Fruit fly (Drosophila melanogaster) whole organism, embryonic: ENCODE measurements around the gene CG43059.

Experiments
- Bgb ChIP-seq: fragments of 200-800 bp; sonication (Bioruptor generic); IDR thresholded peaks from 2 replicates; pipeline ENCODE4 v1.3.6; 2022; ENCODE audit warnings: missing biosample characterization, missing genetic modification characterization; ENCODE audit not compliant: partially characterized antibody
- CG10366 ChIP-seq: fragments of 200-800 bp; sonication (Bioruptor generic); IDR thresholded peaks from 2 replicates; pipeline ENCODE4 v1.3.6; 2022; ENCODE audit warnings: missing biosample characterization, missing genetic modification characterization
- CG12071 ChIP-seq: fragments of 200-800 bp; sonication (Bioruptor generic); optimal IDR thresholded peaks from 3 replicates; lab custom pipeline; 2018; ENCODE audit warnings: missing biosample characterization, mild to moderate bottlenecking, missing genetic modification characterization
- CG12769 ChIP-seq: fragments of 200-800 bp; sonication (Bioruptor generic); optimal IDR thresholded peaks from 2 replicates; lab custom pipeline; 2019; ENCODE audit warnings: missing biosample characterization, mild to moderate bottlenecking, missing genetic modification characterization, moderate library complexity
- CG14860 ChIP-seq: fragments of 200-800 bp; sonication (Bioruptor generic); IDR thresholded peaks from 3 replicates; pipeline ENCODE4 v1.3.6; 2022; ENCODE audit warnings: missing biosample characterization, missing genetic modification characterization; ENCODE audit not compliant: partially characterized antibody
- CG15073 ChIP-seq: fragments of 200-800 bp; sonication (Bioruptor generic); optimal IDR thresholded peaks from 2 replicates; lab custom pipeline; 2016; ENCODE audit warnings: missing biosample characterization, missing genetic modification characterization
- CG16813 ChIP-seq: fragments of 200-800 bp; sonication (Bioruptor generic); IDR thresholded peaks from 3 replicates; pipeline ENCODE4 v1.3.6; 2022; ENCODE audit warnings: missing biosample characterization, missing genetic modification characterization; ENCODE audit not compliant: partially characterized antibody
- CG17385 ChIP-seq: fragments of 200-800 bp; sonication (Bioruptor generic); optimal IDR thresholded peaks from 3 replicates; lab custom pipeline; 2018; ENCODE audit warnings: missing biosample characterization, mild to moderate bottlenecking, missing genetic modification characterization
- CG17802 ChIP-seq: fragments of 200-800 bp; sonication (Bioruptor generic); optimal IDR thresholded peaks from 2 replicates; lab custom pipeline; 2018; ENCODE audit warnings: missing biosample characterization, mild to moderate bottlenecking, missing genetic modification characterization, moderate library complexity
- CG17912 ChIP-seq: fragments of 200-800 bp; sonication (Bioruptor generic); optimal IDR thresholded peaks from 2 replicates; lab custom pipeline; 2018; ENCODE audit warnings: missing biosample characterization, mild to moderate bottlenecking, missing genetic modification characterization
- CG18619 ChIP-seq: fragments of 200-800 bp; sonication (Bioruptor generic); optimal IDR thresholded peaks from 3 replicates; lab custom pipeline; 2017; ENCODE audit warnings: missing biosample characterization, mild to moderate bottlenecking, missing genetic modification characterization
- CG3065 ChIP-seq: fragments of 200-800 bp; sonication (Bioruptor generic); optimal IDR thresholded peaks from 2 replicates; lab custom pipeline; 2016; ENCODE audit warnings: missing biosample characterization, missing genetic modification characterization
- CG32767 ChIP-seq: fragments of 200-800 bp; sonication (Bioruptor generic); IDR thresholded peaks from 2 replicates; pipeline ENCODE4 v1.3.6; 2022; ENCODE audit warnings: missing biosample characterization, missing genetic modification characterization
- CG3407 ChIP-seq: fragments of 200-800 bp; sonication (Bioruptor generic); optimal IDR thresholded peaks from 2 replicates; lab custom pipeline; 2018; ENCODE audit warnings: missing biosample characterization, mild to moderate bottlenecking, missing genetic modification characterization
- CG4328 ChIP-seq: fragments of 200-800 bp; sonication (Bioruptor generic); optimal IDR thresholded peaks from 3 replicates; lab custom pipeline; 2017; ENCODE audit warnings: missing biosample characterization, missing genetic modification reagents, missing genetic modification characterization
- CG43689 ChIP-seq: fragments of 200-800 bp; sonication (Bioruptor generic); IDR thresholded peaks from 2 replicates; pipeline ENCODE4 v1.3.6; 2022; ENCODE audit warnings: missing biosample characterization, missing genetic modification characterization
- CG6175 ChIP-seq: fragments of 200-800 bp; sonication (Bioruptor generic); IDR thresholded peaks from 3 replicates; pipeline ENCODE4 v1.3.6; 2022; ENCODE audit warnings: missing biosample characterization, missing genetic modification characterization
- CG7786 ChIP-seq: fragments of 200-800 bp; sonication (Bioruptor generic); optimal IDR thresholded peaks from 2 replicates; lab custom pipeline; 2016; ENCODE audit warnings: missing biosample characterization, missing genetic modification characterization
- CG7839 ChIP-seq: fragments of 200-800 bp; sonication (Bioruptor generic); optimal IDR thresholded peaks from 3 replicates; lab custom pipeline; 2018; ENCODE audit warnings: missing biosample characterization, mild to moderate bottlenecking, missing genetic modification characterization, moderate library complexity
- CG9876 ChIP-seq: fragments of 200-800 bp; sonication (Bioruptor generic); optimal IDR thresholded peaks from 2 replicates; lab custom pipeline; 2016; ENCODE audit warnings: missing biosample characterization, missing genetic modification characterization
- Chrac-16 ChIP-seq: fragments of 200-800 bp; sonication (Bioruptor generic); optimal IDR thresholded peaks from 3 replicates; lab custom pipeline; 2016; ENCODE audit warnings: missing biosample characterization, missing genetic modification characterization
- CrebB ChIP-seq: fragments of 200-800 bp; sonication (Bioruptor generic); optimal IDR thresholded peaks from 3 replicates; lab custom pipeline; 2018; ENCODE audit warnings: missing biosample characterization, mild to moderate bottlenecking, missing genetic modification characterization
- Deaf1 ChIP-seq: fragments of 200-800 bp; optimal IDR thresholded peaks from 3 replicates; lab custom pipeline; 2019; ENCODE audit warnings: missing biosample characterization, mild to moderate bottlenecking, missing genetic modification characterization, moderate library complexity
- Fer1 ChIP-seq: fragments of 200-800 bp; sonication (Bioruptor generic); optimal IDR thresholded peaks from 2 replicates; lab custom pipeline; 2017; ENCODE audit warnings: missing biosample characterization, mild to moderate bottlenecking, missing genetic modification characterization
- Gug ChIP-seq: fragments of 200-800 bp; sonication (Bioruptor generic); IDR thresholded peaks from 4 replicates; pipeline ENCODE4 v1.3.6; 2022; ENCODE audit warnings: missing biosample characterization, missing genetic modification characterization
- Hr39 ChIP-seq: fragments of >200 bp; optimal IDR thresholded peaks from 2 replicates; lab custom pipeline; 2017
- Lhr ChIP-seq: fragments of 200-800 bp; sonication (Bioruptor generic); optimal IDR thresholded peaks from 3 replicates; lab custom pipeline; 2017; ENCODE audit warnings: mild to moderate bottlenecking, missing biosample characterization, missing genetic modification reagents, missing genetic modification characterization
- Mes4 ChIP-seq: fragments of 200-800 bp; sonication (Bioruptor generic); optimal IDR thresholded peaks from 2 replicates; lab custom pipeline; 2016; ENCODE audit warnings: missing biosample characterization, missing genetic modification characterization
- Neu2 ChIP-seq: fragments of 200-800 bp; sonication (Bioruptor generic); optimal IDR thresholded peaks from 3 replicates; lab custom pipeline; 2016; ENCODE audit warnings: missing biosample characterization, missing genetic modification characterization, borderline replicate concordance
- YL-1 ChIP-seq: fragments of 200-800 bp; sonication (Bioruptor generic); optimal IDR thresholded peaks from 3 replicates; lab custom pipeline; 2017; ENCODE audit warnings: missing biosample characterization, mild to moderate bottlenecking, missing genetic modification characterization
- ase ChIP-seq: fragments of 200-800 bp; sonication (Bioruptor generic); IDR thresholded peaks from 3 replicates; pipeline ENCODE4 v1.3.6; 2022; ENCODE audit warnings: missing biosample characterization, missing genetic modification characterization
- cato ChIP-seq: fragments of 200-800 bp; sonication (Bioruptor generic); optimal IDR thresholded peaks from 2 replicates; lab custom pipeline; 2016; ENCODE audit warnings: missing biosample characterization, missing genetic modification characterization, borderline replicate concordance
- cg ChIP-seq: fragments of 200-800 bp; sonication (Bioruptor generic); optimal IDR thresholded peaks from 3 replicates; lab custom pipeline; 2019; ENCODE audit warnings: missing biosample characterization, mild to moderate bottlenecking, missing genetic modification characterization, moderate library complexity
- disco-r ChIP-seq: fragments of 200-800 bp; sonication (Bioruptor generic); optimal IDR thresholded peaks from 2 replicates; lab custom pipeline; 2016; ENCODE audit warnings: missing biosample characterization, missing genetic modification characterization
- h ChIP-seq: fragments of >200 bp; optimal IDR thresholded peaks from 2 replicates; lab custom pipeline; 2017
- jumu ChIP-seq: fragments of 200-800 bp; sonication (Bioruptor generic); optimal IDR thresholded peaks from 3 replicates; lab custom pipeline; 2016; ENCODE audit warnings: missing biosample characterization, missing genetic modification characterization
- ro ChIP-seq: fragments of 200-800 bp; sonication (Bioruptor generic); IDR thresholded peaks from 2 replicates; pipeline ENCODE4 v1.3.6; 2022; ENCODE audit warnings: missing biosample characterization, missing genetic modification characterization
- row ChIP-seq: fragments of 200-800 bp; sonication (Bioruptor generic); IDR thresholded peaks from 3 replicates; pipeline ENCODE4 v1.3.6; 2022; ENCODE audit warnings: missing biosample characterization, missing genetic modification characterization
- sd ChIP-seq: fragments of 200-800 bp; sonication (Bioruptor generic); optimal IDR thresholded peaks from 3 replicates; lab custom pipeline; 2018; ENCODE audit warnings: missing biosample characterization, mild to moderate bottlenecking, missing genetic modification characterization, moderate library complexity
- sens ChIP-seq: fragments of 200-800 bp; sonication (Bioruptor generic); peaks from one replicate; lab custom pipeline; 2016; ENCODE audit warnings: missing biosample characterization, missing genetic modification characterization
- shn ChIP-seq: fragments of 200-800 bp; sonication (Bioruptor generic); optimal IDR thresholded peaks from 3 replicates; lab custom pipeline; 2016; ENCODE audit warnings: missing biosample characterization, missing genetic modification characterization
- sob ChIP-seq: fragments of 200-800 bp; sonication (Bioruptor generic); IDR thresholded peaks from 2 replicates; pipeline ENCODE4 v1.3.6; 2022; ENCODE audit warnings: missing biosample characterization, missing genetic modification characterization
- ssp ChIP-seq: fragments of 200-800 bp; sonication (Bioruptor generic); IDR thresholded peaks from 2 replicates; pipeline ENCODE4 v1.3.6; 2022; ENCODE audit warnings: missing biosample characterization, missing genetic modification characterization
- trh ChIP-seq: fragments of 200-800 bp; sonication (Bioruptor generic); optimal IDR thresholded peaks from 2 replicates; lab custom pipeline; 2016; ENCODE audit warnings: missing biosample characterization, missing genetic modification characterization
- ttk ChIP-seq: fragments of 200-800 bp; sonication (Bioruptor generic); IDR thresholded peaks from 2 replicates; pipeline ENCODE4 v2.1.2; 2022; ENCODE audit warnings: missing biosample characterization, missing genetic modification characterization
- tx ChIP-seq: fragments of 200-800 bp; sonication (Bioruptor generic); optimal IDR thresholded peaks from 2 replicates; lab custom pipeline; 2016; ENCODE audit warnings: missing biosample characterization, missing genetic modification characterization
- usp ChIP-seq: fragments of >200 bp; optimal IDR thresholded peaks from 2 replicates; lab custom pipeline; 2017; ENCODE audit warnings: missing biosample characterization, missing genetic modification characterization
- wdn ChIP-seq: fragments of 200-800 bp; sonication (Bioruptor generic); IDR thresholded peaks from 2 replicates; pipeline ENCODE4 v1.3.6; 2022; ENCODE audit warnings: missing biosample characterization, missing genetic modification characterization
- z ChIP-seq: fragments of 200-800 bp; sonication (Bioruptor generic); IDR thresholded peaks from 3 replicates; pipeline ENCODE4 v1.3.6; 2022; ENCODE audit warnings: missing biosample characterization, missing genetic modification characterization

Gene CG43059

DNA sequence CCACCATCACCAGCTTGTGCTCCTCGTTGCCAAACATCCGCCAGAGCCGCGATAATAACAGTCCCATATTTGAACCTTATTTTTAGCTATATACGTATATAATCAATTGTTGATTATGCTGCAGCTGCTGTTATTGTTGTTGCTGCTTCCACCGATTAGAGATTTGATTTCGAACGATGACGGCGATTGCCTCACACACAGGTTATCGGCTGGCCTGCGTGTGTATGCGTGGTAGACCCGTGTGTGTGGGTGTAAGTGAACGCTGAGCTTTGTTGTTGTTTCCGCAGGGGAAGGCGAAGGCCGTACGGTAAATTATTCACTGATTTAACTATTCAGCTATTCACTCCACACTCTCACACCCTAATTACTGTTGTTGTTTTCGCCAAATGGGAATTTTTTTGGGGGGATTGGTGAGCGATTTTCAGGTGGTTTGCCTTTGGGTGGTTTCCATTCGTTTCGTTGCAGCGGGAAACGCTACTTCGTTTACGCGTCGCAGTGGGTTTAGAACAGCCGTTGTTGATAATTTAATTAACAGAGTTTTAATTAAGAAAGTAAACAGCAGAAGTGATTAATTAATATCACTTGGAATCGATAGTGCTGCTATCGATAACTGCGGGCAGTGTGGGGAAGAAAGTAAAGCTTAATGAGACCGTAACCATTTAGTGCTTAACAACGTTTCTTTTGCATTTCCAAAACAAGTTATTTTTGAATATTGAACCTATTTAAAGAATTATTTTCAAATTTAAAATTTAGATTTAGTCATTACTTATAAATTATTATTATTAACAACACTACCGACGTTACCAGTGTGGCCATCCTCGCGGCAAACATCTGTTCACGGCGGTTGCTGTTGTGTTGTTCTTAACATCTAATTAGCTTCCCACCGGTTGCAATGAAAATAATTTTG is 19.3 kb downstream of the CG43059 start, which contains the start of the genes Arl5 and CG13671 (continued):
- TF ChIP-seq CG17802 (tag; lab: Kevin White, UChicago) (peak; percentile 56), Fer1 (GFP tag; lab: Kevin White, UChicago) (peak; percentile 38), Gug (peak; percentile 73; the same call in 3 of the 4 replicates), CG18619 (GFP tag; lab: Kevin White, UChicago) (peak; percentile 69), cato (peak; percentile 74), Mes4 (peak; percentile 15), Bgb (GFP tag; lab: Robert Waterston, UW) (peak; percentile 67), Deaf1 (tag; lab: Kevin White, UChicago) (no peak), CG7839 (peak; percentile 60), shn (GFP tag; lab: Kevin White, UChicago) (peak; percentile 50), sd (no peak), tx (peak; percentile 62), sob (GFP tag; lab: Robert Waterston, UW) (peak; percentile 91), CG7786 (GFP tag; lab: Kevin White, UChicago) (peak; percentile 27), cg (GFP tag; lab: Kevin White, UChicago) (peak; percentile 91), CG14860 (GFP tag; lab: Robert Waterston, UW) (peak; percentile 62; the same call in 2 of the 3 replicates), z (GFP tag; lab: Robert Waterston, UW) (no peak), CG3407 (peak; percentile 57), CrebB (tag; lab: Kevin White, UChicago) (peak; percentile 7), Neu2 (GFP tag; lab: Kevin White, UChicago) (no peak), Chrac-16 (GFP tag; lab: Kevin White, UChicago) (peak; percentile 86), CG43689 (peak; percentile 41; the same call in 1 of the 2 replicates), CG10366 (GFP tag; lab: Robert Waterston, UW) (peak; percentile 79), CG3065 (GFP tag; lab: Kevin White, UChicago) (peak; percentile 75), CG12769 (tag; lab: Kevin White, UChicago) (peak; percentile 20), CG16813 (GFP tag; lab: Robert Waterston, UW) (peak; percentile 77), Hr39 (no peak), CG6175 (GFP tag; lab: Robert Waterston, UW) (0 out of 3 replicates have a peak, but pooled peaks have one; percentile 42), Lhr (GFP tag; lab: Kevin White, UChicago) (peak; percentile 58), ssp (GFP tag; lab: Robert Waterston, UW) (peak; percentile 72), sens (GFP tag; lab: Kevin White, UChicago) (peak; percentile 95), CG17385 (GFP tag; lab: Kevin White, UChicago) (peak; percentile 65), ro (GFP tag; lab: Robert Waterston, UW) (peak; percentile 20; the same call in 1 of the 2 replicates), CG17912 (GFP tag; lab: Kevin White, UChicago) (no peak), YL-1 (GFP tag; lab: Kevin White, UChicago) (peak; percentile 82), CG32767 (peak; percentile 40; the same call in 1 of the 2 replicates), row (peak; percentile 68), wdn (GFP tag; lab: Robert Waterston, UW) (peak; percentile 49; the same call in 1 of the 2 replicates), disco-r (no peak), CG15073 (GFP tag; lab: Kevin White, UChicago) (peak; percentile 23), trh (GFP tag; lab: Kevin White, UChicago) (peak; percentile 64), usp (GFP tag; lab: Kevin White, UChicago) (no peak), CG4328 (GFP tag; lab: Kevin White, UChicago) (peak; percentile 27), jumu (GFP tag; lab: Kevin White, UChicago) (peak; percentile 34), h (no peak), ttk (GFP tag; lab: Robert Waterston, UW) (peak; percentile 65), CG12071 (GFP tag; lab: Kevin White, UChicago) (no peak), CG9876 (GFP tag; lab: Kevin White, UChicago) (peak; percentile 1), ase (GFP tag; lab: Robert Waterston, UW) (peak; percentile 75)
